In the genomic region with DNA sequence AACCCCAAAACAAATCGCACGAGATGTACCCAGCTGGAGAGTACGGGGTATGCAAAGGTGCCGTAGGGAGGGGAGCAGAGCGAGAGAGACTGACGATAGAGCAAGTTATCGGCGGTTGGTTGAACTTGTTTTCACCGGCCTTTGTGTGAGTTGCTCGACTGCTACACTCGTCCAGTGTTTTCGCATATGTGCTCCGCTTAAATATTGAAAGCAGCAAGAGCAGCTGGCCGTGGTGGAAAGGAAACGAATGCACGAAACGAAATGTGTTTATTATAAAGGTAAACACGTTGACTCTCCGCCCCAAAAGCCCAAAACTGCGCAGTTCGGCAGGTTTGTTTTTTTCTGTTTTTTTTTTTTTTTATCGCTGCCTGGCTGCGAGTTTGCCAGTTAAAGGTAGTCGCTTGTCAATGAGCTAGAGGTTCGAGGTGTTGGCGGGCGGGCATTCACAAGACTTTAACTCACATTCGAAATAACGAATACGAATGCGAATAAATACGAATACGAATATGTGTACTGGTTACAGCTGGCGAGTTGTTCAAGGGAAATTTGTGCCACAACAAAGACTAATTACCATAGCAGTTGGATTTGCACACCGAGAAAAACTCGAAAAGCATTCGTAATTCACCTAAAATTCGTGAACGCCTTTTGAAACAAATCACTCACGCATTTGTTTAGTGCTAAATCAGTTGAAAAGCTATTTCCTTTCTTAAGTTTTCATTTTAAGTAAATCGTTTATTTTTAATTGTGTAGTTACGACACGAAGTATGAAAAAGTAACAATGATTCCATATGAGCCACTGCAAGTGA, we compare ENCODE assay signal across 1 fruit fly cellular context.
TF ChIP-seq lines count a peak whose summit lies in the region.

No protein-coding gene starts in this region.

TF ChIP-seq in whole organism, embryonic, 481 proteins besides CTCF, POLR2A, EP300 and RAD21 (continued from another document and continues in another):
- TF ChIP-seq dysf (GFP tag; IDR thresholded peaks at IDR 0.05; lab: Robert Waterston, UW) (peak; percentile 66; the same call in 2 of the 3 replicates), CG10654 (GFP tag; optimal IDR thresholded peaks at IDR 0.05; lab: Kevin White, UChicago) (no peak), CoRest (tag; optimal IDR thresholded peaks at IDR 0.05; lab: Kevin White, UChicago) (no peak), Mrtf (GFP tag; IDR thresholded peaks at IDR 0.05; lab: Robert Waterston, UW) (0 out of 3 replicates have a peak, but pooled peaks have one; percentile 9), vvl (GFP tag; IDR thresholded peaks at IDR 0.05; lab: Robert Waterston, UW) (peak; percentile 33; the same call in 1 of the 2 replicates), Fer3 (tag; optimal IDR thresholded peaks at IDR 0.05; lab: Kevin White, UChicago) (peak; percentile 19), HLH3B (GFP tag; IDR thresholded peaks at IDR 0.05; lab: Robert Waterston, UW) (0 out of 2 replicates have a peak, but pooled peaks have one; percentile 22), ken (GFP tag; IDR thresholded peaks at IDR 0.05; lab: Robert Waterston, UW) (no peak), CG31224 (GFP tag; IDR thresholded peaks at IDR 0.05; lab: Robert Waterston, UW) (0 out of 2 replicates have a peak, but pooled peaks have one; percentile 21), btn (GFP tag; optimal IDR thresholded peaks at IDR 0.05; lab: Kevin White, UChicago) (no peak), Xbp1 (GFP tag; optimal IDR thresholded peaks at IDR 0.05; lab: Kevin White, UChicago) (peak; percentile 16), CG5180 (GFP tag; optimal IDR thresholded peaks at IDR 0.05; lab: Kevin White, UChicago) (no peak), CG6689 (GFP tag; IDR thresholded peaks at IDR 0.05; lab: Robert Waterston, UW) (0 out of 2 replicates have a peak, but pooled peaks have one; percentile 8), CG17829 (tag; optimal IDR thresholded peaks at IDR 0.05; lab: Kevin White, UChicago) (no peak), Sox100B (GFP tag; optimal IDR thresholded peaks at IDR 0.05; lab: Kevin White, UChicago) (no peak), Atf6 (GFP tag; IDR thresholded peaks at IDR 0.05; lab: Robert Waterston, UW) (no peak; the same call in 1 of the 2 replicates), CG6254 (GFP tag; optimal IDR thresholded peaks at IDR 0.05; lab: Kevin White, UChicago) (no peak), kay (GFP tag; optimal IDR thresholded peaks at IDR 0.05; lab: Kevin White, UChicago) (peak; percentile 4), ind (GFP tag; optimal IDR thresholded peaks at IDR 0.05; lab: Kevin White, UChicago) (peak; percentile 36), Fer1 (GFP tag; optimal IDR thresholded peaks at IDR 0.05; lab: Kevin White, UChicago) (peak; percentile 17), Ptx1 (GFP tag; IDR thresholded peaks at IDR 0.05; lab: Robert Waterston, UW) (peak; percentile 32; the same call in 1 of the 2 replicates), klu (GFP tag; IDR thresholded peaks at IDR 0.05; lab: Robert Waterston, UW) (no peak), Kr (GFP tag; optimal IDR thresholded peaks at IDR 0.05; lab: Kevin White, UChicago) (no peak), hth (optimal IDR thresholded peaks at IDR 0.05; lab: Kevin White, UChicago) (no peak), pzg (GFP tag; optimal IDR thresholded peaks at IDR 0.05; lab: Kevin White, UChicago) (no peak), B-H1 (GFP tag; IDR thresholded peaks at IDR 0.05; lab: Robert Waterston, UW) (peak; percentile 17; the same call in 1 of the 3 replicates), Tbp (GFP tag; optimal IDR thresholded peaks at IDR 0.05; lab: Kevin White, UChicago) (no peak), bab2 (GFP tag; optimal IDR thresholded peaks at IDR 0.05; lab: Kevin White, UChicago) (peak; percentile 8), CG11504 (tag; optimal IDR thresholded peaks at IDR 0.05; lab: Kevin White, UChicago) (no peak), CG6272 (GFP tag; IDR thresholded peaks at IDR 0.05; lab: Robert Waterston, UW) (0 out of 2 replicates have a peak, but pooled peaks have one; percentile 10), E2f1 (GFP tag; IDR thresholded peaks at IDR 0.05; lab: Robert Waterston, UW) (0 out of 2 replicates have a peak, but pooled peaks have one; percentile 12), CG18764 (GFP tag; optimal IDR thresholded peaks at IDR 0.05; lab: Kevin White, UChicago) (no peak), CG32772 (GFP tag; IDR thresholded peaks at IDR 0.05; lab: Robert Waterston, UW) (0 out of 2 replicates have a peak, but pooled peaks have one; percentile 56), B-H2 (GFP tag; optimal IDR thresholded peaks at IDR 0.05; lab: Kevin White, UChicago) (peak; percentile 35), CG2875 (GFP tag; optimal IDR thresholded peaks at IDR 0.05; lab: Kevin White, UChicago) (no peak), CG10543 (GFP tag; optimal IDR thresholded peaks at IDR 0.05; lab: Kevin White, UChicago) (peak; percentile 54), CG16863 (GFP tag; optimal IDR thresholded peaks at IDR 0.05; lab: Kevin White, UChicago) (no peak), peb (GFP tag; IDR thresholded peaks at IDR 0.05; lab: Robert Waterston, UW) (no peak), gem (tag; optimal IDR thresholded peaks at IDR 0.05; lab: Kevin White, UChicago) (no peak), pros (GFP tag; optimal IDR thresholded peaks at IDR 0.05; lab: Kevin White, UChicago) (no peak), CG17359 (tag; optimal IDR thresholded peaks at IDR 0.05; lab: Kevin White, UChicago) (peak; percentile 6), Pdp1 (GFP tag; optimal IDR thresholded peaks at IDR 0.05; lab: Kevin White, UChicago) (peak in 1 of 2 experiments; percentile 54), CG3847 (GFP tag; IDR thresholded peaks at IDR 0.05; lab: Robert Waterston, UW) (no peak), Eip74EF (GFP tag; optimal IDR thresholded peaks at IDR 0.05; lab: Kevin White, UChicago) (no peak), gcm (GFP tag; optimal IDR thresholded peaks at IDR 0.05; lab: Kevin White, UChicago) (no peak), pum (GFP tag; optimal IDR thresholded peaks at IDR 0.05; lab: Kevin White, UChicago) (no peak), CG4617 (GFP tag; optimal IDR thresholded peaks at IDR 0.05; lab: Kevin White, UChicago; ENCODE audit: borderline replicate concordance) (no peak), ttk (GFP tag; IDR thresholded peaks at IDR 0.05; lab: Robert Waterston, UW) (no peak), CG4424 (GFP tag; optimal IDR thresholded peaks at IDR 0.05; lab: Kevin White, UChicago) (peak; percentile 13), Hsf (GFP tag; optimal IDR thresholded peaks at IDR 0.05; lab: Kevin White, UChicago) (peak; percentile 6), CG7271 (tag; optimal IDR thresholded peaks at IDR 0.05; lab: Kevin White, UChicago) (no peak), stc (GFP tag; IDR thresholded peaks at IDR 0.05; lab: Robert Waterston, UW) (peak; percentile 47; the same call in 1 of the 2 replicates), inv (GFP tag; IDR thresholded peaks at IDR 0.05; lab: Robert Waterston, UW; ENCODE audit: partially characterized antibody) (no peak), Lhr (GFP tag; optimal IDR thresholded peaks at IDR 0.05; lab: Kevin White, UChicago) (no peak), CG8089 (GFP tag; optimal IDR thresholded peaks at IDR 0.05; lab: Kevin White, UChicago) (no peak), CG15514 (GFP tag; optimal IDR thresholded peaks at IDR 0.05; lab: Kevin White, UChicago) (no peak), CG12659 (GFP tag; optimal IDR thresholded peaks at IDR 0.05; lab: Kevin White, UChicago) (peak; percentile 13), Hr39 (optimal IDR thresholded peaks at IDR 0.05; lab: Kevin White, UChicago) (no peak), bsh (GFP tag; optimal IDR thresholded peaks at IDR 0.05; lab: Kevin White, UChicago) (no peak), CG1602 (GFP tag; optimal IDR thresholded peaks at IDR 0.05; lab: Kevin White, UChicago) (no peak), Jarid2 (GFP tag; optimal IDR thresholded peaks at IDR 0.05; lab: Kevin White, UChicago) (no peak), yki (optimal IDR thresholded peaks at IDR 0.05; lab: Kevin White, UChicago) (no peak), D19A (tag; optimal IDR thresholded peaks at IDR 0.05; lab: Kevin White, UChicago) (no peak), Nf-YB (GFP tag; optimal IDR thresholded peaks at IDR 0.05; lab: Kevin White, UChicago) (no peak), CG14014 (GFP tag; IDR thresholded peaks at IDR 0.05; lab: Robert Waterston, UW) (peak; percentile 34; the same call in 1 of the 2 replicates), D19B (GFP tag; optimal IDR thresholded peaks at IDR 0.05; lab: Kevin White, UChicago) (peak; percentile 90), Aef1 (GFP tag; IDR thresholded peaks at IDR 0.05; lab: Robert Waterston, UW) (no peak), dpn (GFP tag; optimal IDR thresholded peaks at IDR 0.05; lab: Kevin White, UChicago) (peak in 1 of 2 experiments; percentile 38), ewg (GFP tag; optimal IDR thresholded peaks at IDR 0.05; lab: Kevin White, UChicago) (no peak), CG8924 (tag; optimal IDR thresholded peaks at IDR 0.05; lab: Kevin White, UChicago) (no peak), Asciz (GFP tag; optimal IDR thresholded peaks at IDR 0.05; lab: Kevin White, UChicago) (no peak), ssp (GFP tag; IDR thresholded peaks at IDR 0.05; lab: Robert Waterston, UW) (no peak), wor (GFP tag; IDR thresholded peaks at IDR 0.05; lab: Robert Waterston, UW) (no peak), Oli (tag; optimal IDR thresholded peaks at IDR 0.05; lab: Kevin White, UChicago) (no peak), pan (optimal IDR thresholded peaks at IDR 0.05; lab: Kevin White, UChicago) (no peak), pan (GFP tag; optimal IDR thresholded peaks at IDR 0.05 in 1 of 2, IDR thresholded peaks at IDR 0.05 in 1 of 2) (no peak), row (GFP tag; IDR thresholded peaks at IDR 0.05; lab: Robert Waterston, UW) (peak; percentile 6; the same call in 1 of the 3 replicates), CG18599 (GFP tag; optimal IDR thresholded peaks at IDR 0.05; lab: Kevin White, UChicago) (peak; percentile 29), CG9876 (GFP tag; optimal IDR thresholded peaks at IDR 0.05; lab: Kevin White, UChicago) (no peak), CG6791 (GFP tag; IDR thresholded peaks at IDR 0.05; lab: Robert Waterston, UW; ENCODE audit: partially characterized antibody) (no peak), wdn (GFP tag; IDR thresholded peaks at IDR 0.05; lab: Robert Waterston, UW) (0 out of 2 replicates have a peak, but pooled peaks have one; percentile 34), CG13424 (tag; optimal IDR thresholded peaks at IDR 0.05; lab: Kevin White, UChicago) (no peak), CG34422 (GFP tag; IDR thresholded peaks at IDR 0.05; lab: Robert Waterston, UW) (0 out of 3 replicates have a peak, but pooled peaks have one; percentile 20), Hey (tag; optimal IDR thresholded peaks at IDR 0.05; lab: Kevin White, UChicago) (no peak), CG2120 (GFP tag; optimal IDR thresholded peaks at IDR 0.05; lab: Kevin White, UChicago) (peak; percentile 64), lmd (GFP tag; IDR thresholded peaks at IDR 0.05; lab: Robert Waterston, UW) (peak; percentile 18; the same call in 1 of the 2 replicates), YL-1 (GFP tag; optimal IDR thresholded peaks at IDR 0.05; lab: Kevin White, UChicago) (no peak), ato (GFP tag; IDR thresholded peaks at IDR 0.05; lab: Robert Waterston, UW; ENCODE audit: partially characterized antibody) (no peak), CG17328 (GFP tag; IDR thresholded peaks at IDR 0.05; lab: Robert Waterston, UW) (no peak), mam (GFP tag; optimal IDR thresholded peaks at IDR 0.05; lab: Kevin White, UChicago) (peak; percentile 26), Gug (GFP tag; IDR thresholded peaks at IDR 0.05; lab: Robert Waterston, UW) (no peak), ranshi (GFP tag; IDR thresholded peaks at IDR 0.05; lab: Robert Waterston, UW) (0 out of 2 replicates have a peak, but pooled peaks have one; percentile 3), caup (GFP tag; optimal IDR thresholded peaks at IDR 0.05; lab: Kevin White, UChicago; ENCODE audit: severe bottlenecking) (peak; percentile 7), Dbx (GFP tag; IDR thresholded peaks at IDR 0.05; lab: Robert Waterston, UW) (0 out of 3 replicates have a peak, but pooled peaks have one; percentile 14), HmgD (GFP tag; optimal IDR thresholded peaks at IDR 0.05; lab: Kevin White, UChicago) (no peak), CG32532 (GFP tag; IDR thresholded peaks at IDR 0.05; lab: Robert Waterston, UW) (peak; percentile 64; the same call in 1 of the 2 replicates), Adf1 (GFP tag; IDR thresholded peaks at IDR 0.05; lab: Robert Waterston, UW) (peak; percentile 57), CG18619 (GFP tag; optimal IDR thresholded peaks at IDR 0.05; lab: Kevin White, UChicago) (no peak), otp (GFP tag; IDR thresholded peaks at IDR 0.05; lab: Robert Waterston, UW) (no peak; the same call in 2 of the 3 replicates), chinmo (GFP tag; IDR thresholded peaks at IDR 0.05; lab: Robert Waterston, UW; ENCODE audit: partially characterized antibody) (peak; percentile 97), CG8765 (GFP tag; IDR thresholded peaks at IDR 0.05; lab: Robert Waterston, UW) (no peak), CG43689 (GFP tag; IDR thresholded peaks at IDR 0.05; lab: Robert Waterston, UW) (no peak), gcm2 (GFP tag; optimal IDR thresholded peaks at IDR 0.05; lab: Kevin White, UChicago) (no peak), CG3838 (GFP tag; optimal IDR thresholded peaks at IDR 0.05; lab: Kevin White, UChicago) (no peak), ems (GFP tag; optimal IDR thresholded peaks at IDR 0.05; lab: Kevin White, UChicago) (no peak), unc-4 (GFP tag; IDR thresholded peaks at IDR 0.05; lab: Robert Waterston, UW; ENCODE audit: partially characterized antibody) (no peak), GATAe (GFP tag; conservative IDR thresholded peaks at IDR 0.05; lab: Robert Waterston, UW) (no peak), CG14965 (GFP tag; optimal IDR thresholded peaks at IDR 0.05; lab: Kevin White, UChicago; ENCODE audit: borderline replicate concordance) (no peak), CG7839 (tag; optimal IDR thresholded peaks at IDR 0.05; lab: Kevin White, UChicago) (no peak), Usf (GFP tag; optimal IDR thresholded peaks at IDR 0.05; lab: Kevin White, UChicago) (no peak), CG2116 (GFP tag; optimal IDR thresholded peaks at IDR 0.05; lab: Kevin White, UChicago) (no peak), cg (GFP tag; optimal IDR thresholded peaks at IDR 0.05; lab: Kevin White, UChicago) (no peak), hkb (optimal IDR thresholded peaks at IDR 0.05; lab: Kevin White, UChicago) (no peak), hkb (GFP tag; IDR thresholded peaks at IDR 0.05; lab: Robert Waterston, UW) (peak; percentile 39; the same call in 1 of the 2 replicates), gt (GFP tag; IDR thresholded peaks at IDR 0.05; lab: Robert Waterston, UW) (no peak), Dek (tag; optimal IDR thresholded peaks at IDR 0.05; lab: Kevin White, UChicago) (no peak), Taf1 (GFP tag; IDR thresholded peaks at IDR 0.05; lab: Robert Waterston, UW) (no peak), CG10267 (tag; optimal IDR thresholded peaks at IDR 0.05; lab: Kevin White, UChicago) (no peak), lab (GFP tag; optimal IDR thresholded peaks at IDR 0.05; lab: Kevin White, UChicago) (peak; percentile 25), fd96Cb (tag; optimal IDR thresholded peaks at IDR 0.05; lab: Kevin White, UChicago) (peak; percentile 4)
